Worm (Caenorhabditis elegans): ENCODE data around the gene ugt-32.

DNA sequence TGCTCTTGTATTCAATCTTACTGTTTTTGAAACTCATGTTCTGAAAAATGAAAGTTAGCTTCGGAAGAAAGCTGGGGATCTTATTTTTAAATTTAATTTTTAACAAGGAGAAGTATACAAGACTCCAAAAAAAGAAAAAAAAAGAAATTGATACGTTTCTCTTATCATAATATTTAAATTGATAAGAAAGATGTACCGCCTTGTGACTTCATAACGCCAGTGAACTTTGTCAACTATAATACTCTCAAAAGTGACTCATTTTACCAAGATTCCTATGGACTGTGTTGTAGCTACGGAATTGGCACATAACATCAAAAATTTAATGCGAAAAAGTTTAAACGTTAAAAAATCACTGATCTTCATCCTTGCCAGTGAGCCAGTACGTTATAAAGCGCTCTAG, 8.0 kb upstream of the ugt-32 start:
- TF ChIP-seq ama-1 (optimal IDR thresholded peaks at IDR 0.05) (no peak), tbx-37 (GFP tag; conservative IDR thresholded peaks at IDR 0.05) (no peak), tbx-11 (GFP tag; IDR thresholded peaks at IDR 0.05) (no peak), flt-1 (GFP tag; IDR thresholded peaks at IDR 0.05) (no peak), pes-1 (GFP tag; IDR thresholded peaks at IDR 0.05) (no peak), ets-7 (tag; optimal IDR thresholded peaks at IDR 0.05) (no peak), hnd-1 (tag; optimal IDR thresholded peaks at IDR 0.05) (no peak), B0310.2 (tag; optimal IDR thresholded peaks at IDR 0.05) (no peak), scrt-1 (GFP tag; IDR thresholded peaks at IDR 0.05) (no peak), ceh-36 (tag; optimal IDR thresholded peaks at IDR 0.05) (no peak), ceh-13 (GFP tag; optimal IDR thresholded peaks at IDR 0.05) (no peak), sea-1 (GFP tag; conservative IDR thresholded peaks at IDR 0.05) (no peak), hmg-4 (GFP tag; optimal IDR thresholded peaks at IDR 0.05) (no peak)
